Fruit fly (Drosophila melanogaster) whole organism, embryonic: ENCODE results near the gene Drsl1.

ENCODE experiments used
- Bdp1 ChIP-seq: fragments of 200-800 bp; sonication (Bioruptor generic); optimal IDR thresholded peaks from 3 replicates; lab custom pipeline; 2016; ENCODE audit warnings: missing biosample characterization, missing genetic modification characterization
- CG10565 ChIP-seq: fragments of 200-800 bp; sonication (Bioruptor generic); optimal IDR thresholded peaks from 3 replicates; lab custom pipeline; 2016; ENCODE audit warnings: missing biosample characterization, mild to moderate bottlenecking, missing genetic modification characterization
- CG10959 ChIP-seq: fragments of 200-800 bp; sonication (Bioruptor generic); IDR thresholded peaks from 2 replicates; pipeline ENCODE4 v1.3.6; 2022; ENCODE audit warnings: missing biosample characterization, missing genetic modification characterization
- CG13123 ChIP-seq: fragments of 200-800 bp; sonication (Bioruptor generic); optimal IDR thresholded peaks from 2 replicates; lab custom pipeline; 2016; ENCODE audit warnings: missing biosample characterization, missing genetic modification characterization
- CG14050 ChIP-seq: fragments of 200-800 bp; sonication (Bioruptor generic); IDR thresholded peaks from 3 replicates; pipeline ENCODE4 v1.3.6; 2022; ENCODE audit warnings: missing biosample characterization, missing genetic modification characterization
- CG14441 ChIP-seq: fragments of 200-800 bp; sonication (Bioruptor generic); IDR thresholded peaks from 2 replicates; pipeline ENCODE4 v1.3.6; 2022; ENCODE audit warnings: missing biosample characterization, missing genetic modification characterization
- CG15073 ChIP-seq: fragments of 200-800 bp; sonication (Bioruptor generic); optimal IDR thresholded peaks from 2 replicates; lab custom pipeline; 2016; ENCODE audit warnings: missing biosample characterization, missing genetic modification characterization
- CG17359 ChIP-seq: fragments of 200-800 bp; sonication (Bioruptor generic); optimal IDR thresholded peaks from 3 replicates; lab custom pipeline; 2018; ENCODE audit warnings: missing biosample characterization, mild to moderate bottlenecking, missing genetic modification characterization, moderate library complexity
- CG17568 ChIP-seq: fragments of 200-800 bp; sonication (Bioruptor generic); optimal IDR thresholded peaks from 2 replicates; lab custom pipeline; 2018; ENCODE audit warnings: missing biosample characterization, mild to moderate bottlenecking, missing genetic modification characterization, moderate library complexity
- CG17612 ChIP-seq: fragments of 200-800 bp; sonication (Bioruptor generic); IDR thresholded peaks from 2 replicates; pipeline ENCODE4 v1.3.6; 2022; ENCODE audit warnings: missing biosample characterization, missing genetic modification characterization
- CG17912 ChIP-seq: fragments of 200-800 bp; sonication (Bioruptor generic); optimal IDR thresholded peaks from 2 replicates; lab custom pipeline; 2018; ENCODE audit warnings: missing biosample characterization, mild to moderate bottlenecking, missing genetic modification characterization
- CG2120 ChIP-seq: fragments of 200-800 bp; sonication (Bioruptor generic); optimal IDR thresholded peaks from 3 replicates; lab custom pipeline; 2016; ENCODE audit warnings: missing biosample characterization, missing genetic modification characterization
- CG30431 ChIP-seq: fragments of 200-800 bp; sonication (Bioruptor generic); optimal IDR thresholded peaks from 2 replicates; lab custom pipeline; 2017; ENCODE audit warnings: missing biosample characterization, missing genetic modification characterization
- CG31224 ChIP-seq: fragments of 200-800 bp; sonication (Bioruptor generic); IDR thresholded peaks from 2 replicates; pipeline ENCODE4 v1.3.6; 2022; ENCODE audit warnings: missing biosample characterization, missing genetic modification characterization
- CG42726 ChIP-seq: fragments of 200-800 bp; sonication (Bioruptor generic); IDR thresholded peaks from 2 replicates; pipeline ENCODE4 v1.3.6; 2022; ENCODE audit warnings: missing biosample characterization, missing genetic modification characterization; ENCODE audit not compliant: partially characterized antibody
- CG4617 ChIP-seq: fragments of 200-800 bp; sonication (Bioruptor generic); optimal IDR thresholded peaks from 3 replicates; lab custom pipeline; 2016; ENCODE audit warnings: missing biosample characterization, missing genetic modification characterization, borderline replicate concordance
- CG4730 ChIP-seq: fragments of 200-800 bp; sonication (Bioruptor generic); IDR thresholded peaks from 2 replicates; pipeline ENCODE4 v1.3.6; 2022; ENCODE audit warnings: missing biosample characterization, missing genetic modification characterization
- CG4820 ChIP-seq: fragments of 200-800 bp; sonication (Bioruptor generic); optimal IDR thresholded peaks from 3 replicates; lab custom pipeline; 2016; ENCODE audit warnings: missing biosample characterization, missing genetic modification characterization
- CG8089 ChIP-seq: fragments of 200-800 bp; sonication (Bioruptor generic); optimal IDR thresholded peaks from 3 replicates; lab custom pipeline; 2016; ENCODE audit warnings: missing biosample characterization, missing genetic modification characterization
- CG8281 ChIP-seq: fragments of 200-800 bp; sonication (Bioruptor generic); optimal IDR thresholded peaks from 2 replicates; lab custom pipeline; 2018; ENCODE audit warnings: missing biosample characterization, mild to moderate bottlenecking, missing genetic modification characterization, moderate library complexity
- CG8388 ChIP-seq: fragments of 200-800 bp; sonication (Bioruptor generic); optimal IDR thresholded peaks from 2 replicates; lab custom pipeline; 2019; ENCODE audit warnings: missing biosample characterization, mild to moderate bottlenecking, missing genetic modification characterization, moderate library complexity
- CG9727 ChIP-seq: fragments of 200-800 bp; sonication (Bioruptor generic); optimal IDR thresholded peaks from 3 replicates; lab custom pipeline; 2017; ENCODE audit warnings: missing biosample characterization, mild to moderate bottlenecking, missing genetic modification characterization
- Deaf1 ChIP-seq: fragments of 200-800 bp; optimal IDR thresholded peaks from 3 replicates; lab custom pipeline; 2019; ENCODE audit warnings: missing biosample characterization, mild to moderate bottlenecking, missing genetic modification characterization, moderate library complexity
- Doc3 ChIP-seq: fragments of 200-800 bp; sonication (Bioruptor generic); IDR thresholded peaks from 3 replicates; pipeline ENCODE4 v1.3.6; 2022; ENCODE audit warnings: missing biosample characterization, missing genetic modification characterization; ENCODE audit not compliant: partially characterized antibody
- Drgx ChIP-seq: fragments of 200-800 bp; sonication (Bioruptor generic); IDR thresholded peaks from 2 replicates; pipeline ENCODE4 v1.3.6; 2022; ENCODE audit warnings: missing biosample characterization, missing genetic modification characterization
- Fer2 ChIP-seq: fragments of 200-800 bp; sonication (Bioruptor generic); optimal IDR thresholded peaks from 2 replicates; lab custom pipeline; 2018; ENCODE audit warnings: missing biosample characterization, mild to moderate bottlenecking, missing genetic modification characterization, moderate library complexity
- HLH4C ChIP-seq: fragments of 200-800 bp; sonication (Bioruptor generic); IDR thresholded peaks from 3 replicates; pipeline ENCODE4 v1.3.6; 2022; ENCODE audit warnings: missing biosample characterization, missing genetic modification characterization; ENCODE audit not compliant: partially characterized antibody
- HLH54F ChIP-seq: fragments of 200-800 bp; sonication (Bioruptor generic); optimal IDR thresholded peaks from 3 replicates; lab custom pipeline; 2016; ENCODE audit warnings: missing biosample characterization, missing genetic modification characterization
- Hsf ChIP-seq: fragments of 200-800 bp; sonication (Bioruptor generic); optimal IDR thresholded peaks from 3 replicates; lab custom pipeline; 2016; ENCODE audit warnings: missing biosample characterization, missing genetic modification characterization
- MTF-1 ChIP-seq: fragments of 200-800 bp; sonication (Bioruptor generic); optimal IDR thresholded peaks from 2 replicates; lab custom pipeline; 2018; ENCODE audit warnings: missing biosample characterization, mild to moderate bottlenecking, missing genetic modification characterization, borderline replicate concordance
- Mad ChIP-seq: fragments of 200-800 bp; sonication (Bioruptor generic); optimal IDR thresholded peaks from 2 replicates; lab custom pipeline; 2016; ENCODE audit warnings: missing biosample characterization, missing genetic modification characterization
- Oaz ChIP-seq: fragments of 200-800 bp; sonication (Bioruptor generic); IDR thresholded peaks from 2 replicates; pipeline ENCODE4 v1.3.6; 2022; ENCODE audit warnings: missing biosample characterization, missing genetic modification characterization
- Scr ChIP-seq: fragments of 200-800 bp; sonication (Bioruptor generic); IDR thresholded peaks from 2 replicates; pipeline ENCODE4 v1.3.6; 2022; ENCODE audit warnings: missing biosample characterization, missing genetic modification characterization; ENCODE audit not compliant: partially characterized antibody
- Ssrp ChIP-seq: fragments of 200-800 bp; sonication (Bioruptor generic); optimal IDR thresholded peaks from 2 replicates; lab custom pipeline; 2018; ENCODE audit warnings: missing biosample characterization, mild to moderate bottlenecking, missing genetic modification characterization, moderate library complexity
- bbx ChIP-seq: fragments of 200-800 bp; sonication (Bioruptor generic); IDR thresholded peaks from 2 replicates; pipeline ENCODE4 v1.3.6; 2022; ENCODE audit warnings: missing biosample characterization, missing genetic modification characterization; ENCODE audit not compliant: partially characterized antibody
- bcd ChIP-seq: fragments of 200-800 bp; sonication (Bioruptor generic); optimal IDR thresholded peaks from 2 replicates; lab custom pipeline; 2017; ENCODE audit warnings: missing biosample characterization, mild to moderate bottlenecking, missing genetic modification characterization
- bsh ChIP-seq, 2 experiments: fragments of 200-800 bp; sonication (Bioruptor generic); optimal IDR thresholded peaks; 2 replicates each; lab custom pipeline; 2017 to 2018; ENCODE audit warnings: mild to moderate bottlenecking in 2 of 2, missing biosample characterization in 2 of 2, missing genetic modification characterization in 2 of 2, moderate library complexity in 1 of 2
- chinmo ChIP-seq: fragments of 200-800 bp; sonication (Bioruptor generic); IDR thresholded peaks from 4 replicates; pipeline ENCODE4 v1.3.6; 2022; ENCODE audit warnings: missing biosample characterization, missing genetic modification characterization; ENCODE audit not compliant: partially characterized antibody
- dmrt11E ChIP-seq: fragments of 200-800 bp; sonication (Bioruptor generic); optimal IDR thresholded peaks from 3 replicates; lab custom pipeline; 2018; ENCODE audit warnings: missing biosample characterization, mild to moderate bottlenecking, missing genetic modification characterization, moderate library complexity
- emc ChIP-seq: fragments of 200-800 bp; sonication (Bioruptor generic); optimal IDR thresholded peaks from 2 replicates; lab custom pipeline; 2016; ENCODE audit warnings: missing biosample characterization, missing genetic modification characterization
- ken ChIP-seq: fragments of 200-800 bp; sonication (Bioruptor generic); IDR thresholded peaks from 3 replicates; pipeline ENCODE4 v1.3.6; 2022; ENCODE audit warnings: missing biosample characterization, missing genetic modification characterization
- mam ChIP-seq: fragments of 200-800 bp; sonication (Bioruptor generic); optimal IDR thresholded peaks from 3 replicates; lab custom pipeline; 2016; ENCODE audit warnings: missing biosample characterization, missing genetic modification characterization
- pros ChIP-seq: fragments of 200-800 bp; sonication (Bioruptor generic); optimal IDR thresholded peaks from 3 replicates; lab custom pipeline; 2019; ENCODE audit warnings: missing biosample characterization, mild to moderate bottlenecking, missing genetic modification characterization, moderate library complexity
- scrt ChIP-seq: fragments of 200-800 bp; sonication (Bioruptor generic); optimal IDR thresholded peaks from 2 replicates; lab custom pipeline; 2018; ENCODE audit warnings: missing biosample characterization, mild to moderate bottlenecking, missing genetic modification characterization, moderate library complexity
- slp2 ChIP-seq: fragments of 200-800 bp; sonication (Bioruptor generic); optimal IDR thresholded peaks from 2 replicates; lab custom pipeline; 2016; ENCODE audit warnings: missing biosample characterization, missing genetic modification characterization
- sqz ChIP-seq: fragments of 200-800 bp; sonication (Bioruptor generic); optimal IDR thresholded peaks from 3 replicates; lab custom pipeline; 2018; ENCODE audit warnings: missing biosample characterization, mild to moderate bottlenecking, missing genetic modification characterization
- trh ChIP-seq: fragments of 200-800 bp; sonication (Bioruptor generic); optimal IDR thresholded peaks from 2 replicates; lab custom pipeline; 2016; ENCODE audit warnings: missing biosample characterization, missing genetic modification characterization
- tx ChIP-seq: fragments of 200-800 bp; sonication (Bioruptor generic); optimal IDR thresholded peaks from 2 replicates; lab custom pipeline; 2016; ENCODE audit warnings: missing biosample characterization, missing genetic modification characterization

Gene Drsl1

dm6 chr3L:3380225-3381043 is 44.8 kb upstream of the Drsl1 start (continued):
- peak; percentile 34 for TF ChIP-seq bcd
- no peak for TF ChIP-seq emc (GFP tag; lab: Kevin White, UChicago)
- no peak for TF ChIP-seq CG17568 (GFP tag; lab: Kevin White, UChicago)
- peak; percentile 60 for TF ChIP-seq CG9727
- no peak for TF ChIP-seq CG17912 (GFP tag; lab: Kevin White, UChicago)
- no peak for TF ChIP-seq CG31224
- TF ChIP-seq CG17359, result peak; percentile 55
- TF ChIP-seq HLH4C, result no peak
- TF ChIP-seq dmrt11E (tag; lab: Kevin White, UChicago), result no peak
- no peak for TF ChIP-seq CG4617
- TF ChIP-seq Ssrp (tag; lab: Kevin White, UChicago), result peak; percentile 61
- no peak for TF ChIP-seq Mad (GFP tag; lab: Kevin White, UChicago)
- TF ChIP-seq CG17612 (GFP tag; lab: Robert Waterston, UW), result no peak
- no peak for TF ChIP-seq CG13123 (GFP tag; lab: Kevin White, UChicago)
- TF ChIP-seq CG4820 (GFP tag; lab: Kevin White, UChicago), result peak; percentile 30
- no peak for TF ChIP-seq Doc3 (GFP tag; lab: Robert Waterston, UW)
- no peak for TF ChIP-seq sqz (GFP tag; lab: Kevin White, UChicago)
- no peak for TF ChIP-seq CG15073 (GFP tag; lab: Kevin White, UChicago)
- 0 out of 3 replicates have a peak, but pooled peaks have one; percentile 38 for TF ChIP-seq ken
- TF ChIP-seq mam (GFP tag; lab: Kevin White, UChicago), result no peak
- TF ChIP-seq HLH54F, result no peak
- TF ChIP-seq pros (GFP tag; lab: Kevin White, UChicago), result no peak
- TF ChIP-seq trh (GFP tag; lab: Kevin White, UChicago), result no peak
- TF ChIP-seq bsh (GFP tag; optimal IDR thresholded peaks at IDR 0.05; lab: Kevin White, UChicago), result peak in 1 of 2 experiments; percentile 65
- no peak for TF ChIP-seq CG10959 (GFP tag; lab: Robert Waterston, UW)
- TF ChIP-seq bbx (GFP tag; lab: Robert Waterston, UW), result no peak
- peak; percentile 44 for TF ChIP-seq CG8388 (GFP tag; lab: Kevin White, UChicago)
- TF ChIP-seq CG4730 (GFP tag; lab: Robert Waterston, UW), result 0 out of 2 replicates have a peak, but pooled peaks have one; percentile 11
- TF ChIP-seq Scr (GFP tag; lab: Robert Waterston, UW), result peak; percentile 10; the same call in 1 of the 2 replicates
- TF ChIP-seq Hsf (GFP tag; lab: Kevin White, UChicago), result peak; percentile 20
- TF ChIP-seq CG2120 (GFP tag; lab: Kevin White, UChicago), result no peak
- no peak for TF ChIP-seq slp2 (GFP tag; lab: Kevin White, UChicago)
- TF ChIP-seq tx, result no peak
- no peak for TF ChIP-seq Deaf1 (tag; lab: Kevin White, UChicago)
- peak; percentile 76 for TF ChIP-seq Drgx (GFP tag; lab: Robert Waterston, UW)
- TF ChIP-seq CG10565 (GFP tag; lab: Kevin White, UChicago), result no peak
- TF ChIP-seq chinmo, result 0 out of 4 replicates have a peak, but pooled peaks have one; percentile 23
- no peak for TF ChIP-seq Oaz (GFP tag; lab: Robert Waterston, UW)
- TF ChIP-seq CG8089 (GFP tag; lab: Kevin White, UChicago), result no peak
- no peak for TF ChIP-seq CG30431
- TF ChIP-seq CG8281, result peak; percentile 17
- no peak for TF ChIP-seq MTF-1
- TF ChIP-seq Fer2 (tag; lab: Kevin White, UChicago), result no peak
- TF ChIP-seq CG14441 (GFP tag; lab: Robert Waterston, UW), result peak; percentile 21; the same call in 1 of the 2 replicates
- peak; percentile 23; the same call in 1 of the 3 replicates for TF ChIP-seq CG14050
- TF ChIP-seq Bdp1, result no peak
- no peak for TF ChIP-seq CG42726 (GFP tag; lab: Robert Waterston, UW)
- TF ChIP-seq scrt, result no peak
